Worm (Caenorhabditis elegans): Measurements from ENCODE around the gene ufm-1.

- TF ChIP-seq flt-1 (GFP tag; IDR thresholded peaks at IDR 0.05) (no peak), med-1 (GFP tag; optimal IDR thresholded peaks at IDR 0.05; ENCODE audit: insufficient read depth) (no peak)
Observed at ce11 chrIII:7859313-7859712, 534 bp downstream of the ufm-1 start, which contains the start of gene tomm-7.

Measured in whole organism, midembryonic.